Worm (Caenorhabditis elegans) whole organism, midembryonic: ENCODE results near the gene pals-22.
"Not testable (repeated sequence)": the region's sequence is repeated elsewhere in the genome, so short reads cannot be mapped to it uniquely, and the experiment has no call there.

Source experiments
- T22C8.4 ChIP-seq: fragments of 200-800 bp; sonication (Bioruptor generic); IDR thresholded peaks from 2 replicates; pipeline ENCODE4 v1.3.6; 2022; ENCODE audit warnings: missing genetic modification characterization, missing compliant biosample characterization
- cog-1 ChIP-seq: sonication (generic microtip); optimal IDR thresholded peaks from 2 replicates; lab custom pipeline; 2016; ENCODE audit warnings: missing genetic modification characterization, missing compliant biosample characterization
- flt-1 ChIP-seq: fragments of 200-800 bp; sonication (Bioruptor generic); IDR thresholded peaks from 2 replicates; pipeline ENCODE4 v1.3.6; 2022; ENCODE audit warnings: missing genetic modification characterization, missing compliant biosample characterization
- klf-2 ChIP-seq: fragments of 200-800 bp; sonication (Bioruptor generic); conservative IDR thresholded peaks from 2 replicates; pipeline ENCODE4 v1.3.6; 2022; ENCODE audit warnings: missing genetic modification reagents, missing genetic modification characterization, missing compliant biosample characterization
- med-1 ChIP-seq: sonication (generic microtip); optimal IDR thresholded peaks from 2 replicates; lab custom pipeline; 2017; ENCODE audit warnings: missing genetic modification characterization, mild to moderate bottlenecking, missing compliant biosample characterization, antibody characterized with exemption, missing genetic modification reagents; ENCODE audit not compliant: insufficient read depth
- ref-1 ChIP-seq: fragments of 200-800 bp; sonication (Bioruptor generic); conservative IDR thresholded peaks from 2 replicates; pipeline ENCODE4 v1.3.6; 2022; ENCODE audit warnings: missing genetic modification reagents, missing genetic modification characterization, missing compliant biosample characterization
- tab-1 ChIP-seq: fragments of 200-800 bp; sonication (Bioruptor generic); IDR thresholded peaks from 2 replicates; pipeline ENCODE4 v1.3.6; 2022; ENCODE audit warnings: missing genetic modification characterization, missing compliant biosample characterization
- ztf-23 ChIP-seq: fragments of 200-800 bp; sonication (Bioruptor generic); IDR thresholded peaks from 2 replicates; pipeline ENCODE4 v1.3.6; 2022; ENCODE audit warnings: missing genetic modification reagents, missing genetic modification characterization, missing compliant biosample characterization
- ztf-29 ChIP-seq: fragments of 200-800 bp; sonication (Bioruptor generic); IDR thresholded peaks from 2 replicates; pipeline ENCODE4 v1.3.6; 2022; ENCODE audit warnings: missing genetic modification reagents, missing genetic modification characterization, missing compliant biosample characterization

The pals-22 gene

ce11 chrIII:117857-118256 lies 14.4 kb upstream of the pals-22 start:
- TF ChIP-seq T22C8.4 (GFP tag; lab: Robert Waterston, UW) (no peak), med-1 (GFP tag; lab: Kevin White, UChicago) (no peak)

- TF ChIP-seq ref-1 (GFP tag; lab: Robert Waterston, UW) (no peak), cog-1 (tag; lab: Kevin White, UChicago) (no peak), med-1 (GFP tag; lab: Kevin White, UChicago) (no peak), T22C8.4 (GFP tag; lab: Robert Waterston, UW) (no peak), tab-1 (no peak), flt-1 (GFP tag; lab: Robert Waterston, UW) (no peak), ztf-29 (GFP tag; lab: Robert Waterston, UW) (no peak), ztf-23 (GFP tag; lab: Robert Waterston, UW) (no peak), klf-2 (GFP tag; lab: Robert Waterston, UW) (no peak)
Measured at ce11 chrIII:120199-120598, 12.0 kb upstream of the pals-22 start, which contains the start of gene pals-24. Gene pals-24 (plus strand): TSS chrIII:120435.

- TF ChIP-seq klf-2, ref-1, ztf-23 (GFP tag; lab: Robert Waterston, UW): not testable (repeated sequence)
Measured at ce11 chrIII:121983-122449, 10.2 kb upstream of the pals-22 start, which contains the start of gene C29F9.12. Gene C29F9.12 (minus strand): TSS chrIII:122033.

- TF ChIP-seq ztf-29 (GFP tag; lab: Robert Waterston, UW) = no peak
- TF ChIP-seq tab-1 = no peak
- no peak for TF ChIP-seq cog-1 (tag; lab: Kevin White, UChicago)
- no peak for TF ChIP-seq med-1 (GFP tag; lab: Kevin White, UChicago)
- TF ChIP-seq ref-1 (GFP tag; lab: Robert Waterston, UW) = no peak
- no peak for TF ChIP-seq ztf-23 (GFP tag; lab: Robert Waterston, UW)
- no peak for TF ChIP-seq T22C8.4 (GFP tag; lab: Robert Waterston, UW)
- TF ChIP-seq klf-2 (GFP tag; lab: Robert Waterston, UW) = no peak
- no peak for TF ChIP-seq flt-1 (GFP tag; lab: Robert Waterston, UW)
Measured at ce11 chrIII:124478-124877, 7.7 kb upstream of the pals-22 start, which contains the start of gene pals-23. Gene pals-23 (plus strand): TSS chrIII:124778.

- TF ChIP-seq med-1 (GFP tag; lab: Kevin White, UChicago) (no peak), T22C8.4 (GFP tag; lab: Robert Waterston, UW) (no peak), tab-1 (no peak), klf-2 (GFP tag; lab: Robert Waterston, UW) (no peak), cog-1 (tag; lab: Kevin White, UChicago) (no peak), ztf-23 (GFP tag; lab: Robert Waterston, UW) (no peak), ref-1 (GFP tag; lab: Robert Waterston, UW) (no peak), flt-1 (GFP tag; lab: Robert Waterston, UW) (no peak), ztf-29 (GFP tag; lab: Robert Waterston, UW) (no peak)
Measured at ce11 chrIII:130650-131049, 1.6 kb upstream of the pals-22 start, which contains the start of the genes nhr-280 and C29F9.2. Gene nhr-280 (minus strand): TSS chrIII:130750. Gene C29F9.2 (plus strand): TSS chrIII:130947.

ce11 chrIII:131627-132026 lies 591 bp upstream of the pals-22 start:
- TF ChIP-seq flt-1 (GFP tag; lab: Robert Waterston, UW) (no peak), cog-1 (tag; lab: Kevin White, UChicago) (peak; percentile 5)

- TF ChIP-seq flt-1 (GFP tag; lab: Robert Waterston, UW) = no peak
- TF ChIP-seq ztf-29 (GFP tag; lab: Robert Waterston, UW) = no peak
- TF ChIP-seq med-1 (GFP tag; lab: Kevin White, UChicago) = no peak
- no peak for TF ChIP-seq ref-1 (GFP tag; lab: Robert Waterston, UW)
- no peak for TF ChIP-seq klf-2 (GFP tag; lab: Robert Waterston, UW)
- no peak for TF ChIP-seq tab-1
- no peak for TF ChIP-seq T22C8.4 (GFP tag; lab: Robert Waterston, UW)
- TF ChIP-seq ztf-23 (GFP tag; lab: Robert Waterston, UW) = no peak
- no peak for TF ChIP-seq cog-1 (tag; lab: Kevin White, UChicago)
Measured at ce11 chrIII:134194-134593, 2.0 kb downstream of the pals-22 start, which contains the start of gene pals-25. Gene pals-25 (plus strand): TSS chrIII:134494.

ce11 chrIII:140904-141303 lies 8.7 kb downstream of the pals-22 start, which contains the start of gene fbxb-81:
Gene fbxb-81 (minus strand): TSS chrIII:141217.
- no peak for TF ChIP-seq ztf-29 (GFP tag; lab: Robert Waterston, UW)
- TF ChIP-seq ref-1 (GFP tag; lab: Robert Waterston, UW) = no peak
- TF ChIP-seq med-1 (GFP tag; lab: Kevin White, UChicago) = no peak
- TF ChIP-seq cog-1 (tag; lab: Kevin White, UChicago) = no peak
- no peak for TF ChIP-seq T22C8.4 (GFP tag; lab: Robert Waterston, UW)
- TF ChIP-seq klf-2 (GFP tag; lab: Robert Waterston, UW) = no peak
- no peak for TF ChIP-seq flt-1 (GFP tag; lab: Robert Waterston, UW)
- TF ChIP-seq tab-1 = no peak
- TF ChIP-seq ztf-23 (GFP tag; lab: Robert Waterston, UW) = no peak

ce11 chrIII:143121-143520 lies 10.9 kb downstream of the pals-22 start, which contains the start of gene fbxb-82:
Gene fbxb-82 (minus strand): TSS chrIII:143221.
- TF ChIP-seq flt-1 (GFP tag; lab: Robert Waterston, UW) (no peak), cog-1 (tag; lab: Kevin White, UChicago) (no peak), med-1 (GFP tag; lab: Kevin White, UChicago) (no peak), tab-1 (no peak), T22C8.4 (GFP tag; lab: Robert Waterston, UW) (no peak), ref-1 (GFP tag; lab: Robert Waterston, UW) (no peak), ztf-29 (GFP tag; lab: Robert Waterston, UW) (no peak), klf-2 (GFP tag; lab: Robert Waterston, UW) (no peak), ztf-23 (GFP tag; lab: Robert Waterston, UW) (no peak)
